Worm (Caenorhabditis elegans): ENCODE measurements around the gene msp-81.

DNA sequence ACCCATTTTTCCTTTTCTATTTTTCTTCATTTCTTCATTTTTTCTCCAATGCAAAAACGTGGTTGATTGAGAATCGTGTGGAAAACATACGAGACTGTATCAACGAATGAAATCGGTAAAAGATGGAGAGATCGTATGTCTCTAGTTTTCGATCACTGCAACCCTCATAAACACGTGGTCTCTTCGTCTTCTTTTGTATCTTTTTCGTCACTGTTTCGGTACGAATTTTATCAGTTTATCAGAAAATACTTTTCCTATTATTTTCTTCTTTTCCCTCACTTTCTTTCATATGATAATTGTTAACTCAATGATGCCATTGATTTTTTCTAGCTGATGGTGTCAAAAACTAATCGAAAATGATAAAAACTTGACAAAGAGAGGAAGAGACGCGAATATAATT lies 39.4 kb upstream of the msp-81 start:
- TF ChIP-seq lin-11 (tag; optimal IDR thresholded peaks at IDR 0.05) (no peak), ama-1 (optimal IDR thresholded peaks at IDR 0.05) (no peak), dmd-4 (tag; optimal IDR thresholded peaks at IDR 0.05) (no peak), lin-39 (tag; optimal IDR thresholded peaks at IDR 0.05) (no peak), ceh-82 (tag; optimal IDR thresholded peaks at IDR 0.05) (no peak), zag-1 (tag; optimal IDR thresholded peaks at IDR 0.05) (no peak)

All from whole organism, L2 larva.